Fruit fly (Drosophila melanogaster): ENCODE results near the gene twy.

twy gene

dm6 chr3L:11819639-11820456 is 26.8 kb upstream of the twy start (continued):
- TF ChIP-seq crp (GFP tag; optimal IDR thresholded peaks at IDR 0.05) = no peak
- TF ChIP-seq HmgZ (tag; optimal IDR thresholded peaks at IDR 0.05) = no peak
- TF ChIP-seq CG10462 (GFP tag; optimal IDR thresholded peaks at IDR 0.05) = no peak
- TF ChIP-seq CG12659 (GFP tag; optimal IDR thresholded peaks at IDR 0.05) = no peak
- no peak for TF ChIP-seq usp (GFP tag; optimal IDR thresholded peaks at IDR 0.05)
- peak; percentile 4 for TF ChIP-seq tin (GFP tag; optimal IDR thresholded peaks at IDR 0.05)
- TF ChIP-seq CG18476 (GFP tag; optimal IDR thresholded peaks at IDR 0.05) = no peak
- peak; percentile 15 for TF ChIP-seq Antp (GFP tag; optimal IDR thresholded peaks at IDR 0.05)
- peak; percentile 13 for TF ChIP-seq CG9437 (GFP tag; optimal IDR thresholded peaks at IDR 0.05)
- no peak for TF ChIP-seq CG15479 (GFP tag; optimal IDR thresholded peaks at IDR 0.05)
- TF ChIP-seq CG2199 (GFP tag; IDR thresholded peaks at IDR 0.05) = peak; percentile 74; the same call in 2 of the 3 replicates
- peak; percentile 48 for TF ChIP-seq shn (GFP tag; optimal IDR thresholded peaks at IDR 0.05)
- no peak for TF ChIP-seq p53 (GFP tag; optimal IDR thresholded peaks at IDR 0.05)
- peak; percentile 47 for TF ChIP-seq mam (GFP tag; optimal IDR thresholded peaks at IDR 0.05)
- TF ChIP-seq CG3163 (GFP tag; optimal IDR thresholded peaks at IDR 0.05) = peak; percentile 77
- no peak for TF ChIP-seq CG14667 (GFP tag; IDR thresholded peaks at IDR 0.05)
- no peak for TF ChIP-seq chn (GFP tag; optimal IDR thresholded peaks at IDR 0.05)
- peak; percentile 44; the same call in 1 of the 3 replicates for TF ChIP-seq tgo (GFP tag; IDR thresholded peaks at IDR 0.05)
- peak; percentile 63 for TF ChIP-seq CG2120 (GFP tag; optimal IDR thresholded peaks at IDR 0.05)
- TF ChIP-seq hb (GFP tag; IDR thresholded peaks at IDR 0.05; ENCODE audit: partially characterized antibody) = no peak
- TF ChIP-seq CG6254 (GFP tag; optimal IDR thresholded peaks at IDR 0.05) = no peak
- TF ChIP-seq Dp (GFP tag; optimal IDR thresholded peaks at IDR 0.05) = no peak
- TF ChIP-seq Hr39 (optimal IDR thresholded peaks at IDR 0.05) = no peak
- no peak for TF ChIP-seq pzg (GFP tag; optimal IDR thresholded peaks at IDR 0.05)
- TF ChIP-seq CG7987 (GFP tag; optimal IDR thresholded peaks at IDR 0.05) = peak; percentile 3
- TF ChIP-seq cwo (GFP tag; optimal IDR thresholded peaks at IDR 0.05) = peak; percentile 86
- TF ChIP-seq gro (GFP tag; optimal IDR thresholded peaks at IDR 0.05) = no peak
- peak; percentile 73 for TF ChIP-seq Vsx1 (GFP tag; optimal IDR thresholded peaks at IDR 0.05)
- TF ChIP-seq pnt (GFP tag; optimal IDR thresholded peaks at IDR 0.05) = no peak
- TF ChIP-seq CG3838 (GFP tag; optimal IDR thresholded peaks at IDR 0.05) = no peak
- TF ChIP-seq danr (GFP tag; IDR thresholded peaks at IDR 0.05) = no peak
- no peak for TF ChIP-seq amos (GFP tag; IDR thresholded peaks at IDR 0.05; ENCODE audit: partially characterized antibody)
- no peak for TF ChIP-seq Doc2 (GFP tag; IDR thresholded peaks at IDR 0.05)
- no peak for TF ChIP-seq eve (GFP tag; optimal IDR thresholded peaks at IDR 0.05)
- peak; percentile 43 for TF ChIP-seq unpg (GFP tag; optimal IDR thresholded peaks at IDR 0.05)
- TF ChIP-seq exex (tag; optimal IDR thresholded peaks at IDR 0.05) = peak; percentile 91
- peak; percentile 26; the same call in 1 of the 3 replicates for TF ChIP-seq dysf (GFP tag; IDR thresholded peaks at IDR 0.05)
- 0 out of 2 replicates have a peak, but pooled peaks have one; percentile 22 for TF ChIP-seq CG10321 (GFP tag; IDR thresholded peaks at IDR 0.05)
- peak; percentile 55 for TF ChIP-seq Fer3 (tag; optimal IDR thresholded peaks at IDR 0.05)
- TF ChIP-seq Ssrp (tag; optimal IDR thresholded peaks at IDR 0.05) = no peak
- peak; percentile 60; the same call in 1 of the 4 replicates for TF ChIP-seq Dll (GFP tag; IDR thresholded peaks at IDR 0.05; ENCODE audit: partially characterized antibody)
- no peak for TF ChIP-seq GATAe (GFP tag; conservative IDR thresholded peaks at IDR 0.05)
- no peak for TF ChIP-seq Mes4 (GFP tag; optimal IDR thresholded peaks at IDR 0.05)
- TF ChIP-seq sim (GFP tag; IDR thresholded peaks at IDR 0.05) = no peak
- TF ChIP-seq yki (optimal IDR thresholded peaks at IDR 0.05) = peak; percentile 39
- no peak for TF ChIP-seq fd102C (GFP tag; optimal IDR thresholded peaks at IDR 0.05)
- peak; percentile 33; the same call in 1 of the 2 replicates for TF ChIP-seq Ptx1 (GFP tag; IDR thresholded peaks at IDR 0.05)
- TF ChIP-seq Xrp1 (GFP tag; IDR thresholded peaks at IDR 0.05) = peak; percentile 64
- no peak for TF ChIP-seq stc (GFP tag; IDR thresholded peaks at IDR 0.05)
- peak; percentile 35 for TF ChIP-seq CG8924 (tag; optimal IDR thresholded peaks at IDR 0.05)
